Fruit fly (Drosophila melanogaster): Measurements from ENCODE around the gene CG3225.

The CG3225 gene

DNA sequence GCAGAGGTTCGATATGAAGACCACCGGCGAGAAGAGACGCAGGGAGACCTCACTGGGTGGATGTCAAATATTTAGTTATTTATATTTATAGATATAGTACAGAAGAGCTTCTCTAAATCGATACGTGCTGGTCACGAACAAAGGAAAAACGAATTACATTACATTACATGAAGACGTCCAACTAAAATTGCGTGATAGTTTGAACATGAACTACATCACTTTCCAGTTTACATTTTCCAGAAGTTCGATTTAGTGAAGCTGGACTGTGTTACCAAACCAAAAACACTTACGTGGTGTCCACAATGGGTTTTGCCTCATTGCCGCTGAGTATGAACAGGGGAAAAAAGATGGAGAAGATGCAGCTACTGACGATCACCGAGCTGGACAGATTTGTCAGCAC lies 18.1 kb upstream of the CG3225 start:
- TF ChIP-seq usp (GFP tag; optimal IDR thresholded peaks at IDR 0.05) (no peak), EcR (GFP tag; optimal IDR thresholded peaks at IDR 0.05) (no peak), CG8478 (optimal IDR thresholded peaks at IDR 0.05) (no peak), Dll (optimal IDR thresholded peaks at IDR 0.05) (no peak), psq (optimal IDR thresholded peaks at IDR 0.05) (no peak), pan (optimal IDR thresholded peaks at IDR 0.05) (no peak)

DNA sequence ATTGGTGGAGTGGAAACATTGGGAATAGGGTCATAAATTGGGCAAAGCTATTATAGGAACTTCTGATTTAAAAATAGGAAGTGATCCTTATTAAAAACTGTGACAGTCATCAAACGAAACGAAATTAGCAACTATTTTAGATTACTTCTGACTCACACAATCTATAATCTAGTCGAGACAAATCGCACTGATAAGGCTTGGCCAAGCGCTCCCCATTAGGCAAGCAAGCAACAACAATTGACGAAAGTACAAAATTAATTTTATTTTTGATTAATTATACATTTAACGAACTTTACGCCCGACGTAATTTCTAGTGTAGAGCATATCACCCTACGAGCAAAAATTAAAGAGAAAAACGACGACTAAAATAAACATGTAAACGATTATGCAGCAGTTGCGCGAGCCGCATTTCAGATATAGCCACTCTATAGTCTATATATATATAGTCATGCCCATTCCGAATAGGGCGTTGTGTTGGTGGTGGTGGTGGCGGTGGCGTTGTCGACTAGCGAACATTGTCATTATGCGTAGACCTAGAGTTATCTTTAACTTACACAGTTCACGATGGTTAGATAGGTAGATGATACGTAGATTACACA lies 17.1 kb upstream of the CG3225 start, which contains the start of gene Ir25a:
Gene Ir25a, minus strand, starts transcription at position 210 of the 599 bp plus-strand sequence.
- TF ChIP-seq psq (optimal IDR thresholded peaks at IDR 0.05) = no peak
- no peak for TF ChIP-seq CG8478 (optimal IDR thresholded peaks at IDR 0.05)
- no peak for TF ChIP-seq EcR (GFP tag; optimal IDR thresholded peaks at IDR 0.05)
- no peak for TF ChIP-seq pan (optimal IDR thresholded peaks at IDR 0.05)
- TF ChIP-seq usp (GFP tag; optimal IDR thresholded peaks at IDR 0.05) = no peak

DNA sequence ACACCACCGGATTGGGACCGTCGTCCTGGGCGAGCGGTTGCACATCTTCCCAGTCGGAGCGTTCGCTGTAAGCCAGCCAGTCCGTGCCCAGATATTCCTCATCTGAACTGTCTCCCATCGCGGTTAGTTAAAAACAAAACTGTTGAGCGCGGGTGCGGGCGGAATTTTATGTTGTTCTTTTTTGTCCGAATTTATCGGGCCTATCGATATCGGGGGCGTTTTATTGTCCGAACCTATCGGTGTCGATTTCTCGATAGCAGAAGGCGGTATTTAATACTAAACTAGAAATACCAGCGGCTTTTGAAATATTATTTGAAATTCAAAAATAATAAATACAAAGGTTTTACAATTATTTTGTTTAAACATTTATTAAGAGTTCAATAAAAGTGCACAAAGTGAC lies 12.4 kb upstream of the CG3225 start, which contains the start of gene Fnta:
Gene Fnta, minus strand, starts transcription at position 204 of the 400 bp plus-strand sequence.
- TF ChIP-seq EcR (GFP tag; optimal IDR thresholded peaks at IDR 0.05) = no peak
- TF ChIP-seq pan (optimal IDR thresholded peaks at IDR 0.05) = no peak

DNA sequence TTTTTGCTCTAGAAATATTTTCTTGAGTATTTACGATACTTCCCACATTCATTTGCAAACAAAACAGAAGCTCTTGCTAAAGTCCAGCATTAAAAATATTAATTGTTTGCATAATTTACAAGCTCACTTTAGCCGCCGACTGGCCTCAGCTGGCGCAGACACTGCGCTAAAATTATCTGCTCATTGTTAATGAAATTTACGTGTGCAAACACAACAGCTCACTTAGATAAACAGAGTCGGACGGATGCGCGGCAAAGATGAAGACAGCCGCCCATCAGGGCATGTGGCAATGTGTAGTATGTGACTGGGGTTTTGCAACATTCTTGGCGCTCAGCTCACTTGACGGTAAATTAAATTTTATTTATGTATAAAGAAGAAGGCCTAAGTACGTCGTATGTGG lies 11.0 kb upstream of the CG3225 start:
- no peak for TF ChIP-seq usp (GFP tag; optimal IDR thresholded peaks at IDR 0.05)
- TF ChIP-seq EcR (GFP tag; optimal IDR thresholded peaks at IDR 0.05) = no peak
- no peak for TF ChIP-seq psq (optimal IDR thresholded peaks at IDR 0.05)
- TF ChIP-seq CG8478 (optimal IDR thresholded peaks at IDR 0.05) = no peak
- no peak for TF ChIP-seq Dll (optimal IDR thresholded peaks at IDR 0.05)
- TF ChIP-seq pan (optimal IDR thresholded peaks at IDR 0.05) = no peak

DNA sequence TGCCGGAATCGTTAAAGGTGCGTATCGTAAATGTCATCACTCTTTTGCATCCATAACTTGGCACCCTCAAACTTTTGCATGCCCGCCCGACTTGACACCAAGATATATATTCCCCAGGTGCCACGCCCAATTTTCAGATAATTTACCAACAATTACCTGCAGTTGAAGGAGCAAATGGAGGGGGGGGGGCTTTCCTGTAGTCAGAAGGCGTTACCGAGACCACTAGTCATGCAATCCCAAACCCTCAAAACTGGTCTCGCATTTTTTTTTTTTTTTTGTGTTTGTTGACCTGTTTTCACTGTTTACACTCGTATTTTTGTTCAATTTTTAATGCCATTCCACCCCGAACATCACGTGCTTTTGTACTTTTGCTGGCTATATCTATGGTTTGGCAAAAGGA lies 7.7 kb upstream of the CG3225 start:
- TF ChIP-seq pan (optimal IDR thresholded peaks at IDR 0.05) (no peak), CG8478 (optimal IDR thresholded peaks at IDR 0.05) (no peak)

DNA sequence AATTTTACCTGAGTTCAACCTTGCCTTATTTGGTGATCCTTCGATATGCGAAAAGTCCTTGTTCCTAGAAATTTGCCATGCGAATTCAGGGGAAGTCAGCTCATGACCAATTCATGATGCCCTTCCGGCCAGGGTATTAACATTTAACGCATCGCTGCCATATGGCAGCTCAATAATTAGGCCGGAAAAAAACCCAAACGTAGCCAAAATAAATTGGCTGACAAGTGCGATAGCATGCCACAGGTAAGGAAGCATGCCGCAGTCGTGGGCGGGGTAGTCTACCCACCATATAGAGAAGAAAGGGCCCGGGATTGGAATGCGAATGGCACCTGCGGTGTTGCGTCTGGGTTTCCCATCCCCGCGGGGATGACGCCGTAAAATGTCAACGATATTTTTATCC lies 5.8 kb upstream of the CG3225 start:
- no peak for TF ChIP-seq Dll (optimal IDR thresholded peaks at IDR 0.05)

DNA sequence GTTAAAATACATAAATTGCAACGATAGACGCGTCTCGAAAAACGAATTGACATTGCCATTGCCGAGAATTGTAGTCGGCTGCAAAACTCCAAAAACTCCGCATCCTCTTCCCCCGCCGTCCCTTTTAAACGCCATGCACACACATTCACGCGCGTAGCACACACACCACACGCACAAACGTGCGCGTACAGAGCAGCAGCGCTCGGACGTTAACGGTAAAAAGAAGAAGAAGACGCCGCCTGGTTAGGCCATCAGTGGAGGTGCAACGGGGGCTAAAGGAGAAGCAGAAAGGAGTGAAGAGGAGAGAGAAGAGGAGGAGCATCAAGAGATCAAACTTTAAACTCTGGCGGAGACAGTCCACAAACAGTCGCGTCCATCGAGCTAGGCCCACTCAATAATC lies 4.2 kb upstream of the CG3225 start:
- TF ChIP-seq Dll (optimal IDR thresholded peaks at IDR 0.05) (no peak), pan (optimal IDR thresholded peaks at IDR 0.05) (no peak), psq (optimal IDR thresholded peaks at IDR 0.05) (no peak), EcR (GFP tag; optimal IDR thresholded peaks at IDR 0.05) (no peak), CG8478 (optimal IDR thresholded peaks at IDR 0.05) (no peak), usp (GFP tag; optimal IDR thresholded peaks at IDR 0.05) (no peak)

DNA sequence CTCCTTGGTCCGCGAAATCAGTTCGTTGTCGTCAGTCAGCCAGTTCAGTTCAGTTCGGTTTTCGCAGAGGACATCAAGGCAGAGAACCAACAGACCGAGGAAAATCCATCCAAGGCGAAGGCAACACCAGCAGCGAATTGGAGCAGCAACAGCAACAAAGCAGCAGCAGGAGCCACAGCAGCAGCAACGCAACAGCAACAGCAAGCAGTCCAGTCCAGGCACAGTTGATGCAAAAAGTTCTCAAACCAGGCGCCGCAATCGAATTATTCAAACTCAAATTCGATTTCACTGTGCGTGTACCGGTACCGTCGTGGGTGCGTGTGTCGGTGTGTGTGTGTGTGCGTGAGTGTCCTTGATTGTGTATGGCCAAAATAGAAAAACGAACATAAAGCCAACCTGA lies 3.7 kb upstream of the CG3225 start, which contains the start of gene CG15628:
Gene CG15628, plus strand, starts transcription at position 18 of the 400 bp plus-strand sequence.
- no peak for TF ChIP-seq usp (GFP tag; optimal IDR thresholded peaks at IDR 0.05)
- no peak for TF ChIP-seq psq (optimal IDR thresholded peaks at IDR 0.05)
- TF ChIP-seq pan (optimal IDR thresholded peaks at IDR 0.05) = no peak
- no peak for TF ChIP-seq Dll (optimal IDR thresholded peaks at IDR 0.05)
- no peak for TF ChIP-seq EcR (GFP tag; optimal IDR thresholded peaks at IDR 0.05)
- TF ChIP-seq CG8478 (optimal IDR thresholded peaks at IDR 0.05) = no peak

DNA sequence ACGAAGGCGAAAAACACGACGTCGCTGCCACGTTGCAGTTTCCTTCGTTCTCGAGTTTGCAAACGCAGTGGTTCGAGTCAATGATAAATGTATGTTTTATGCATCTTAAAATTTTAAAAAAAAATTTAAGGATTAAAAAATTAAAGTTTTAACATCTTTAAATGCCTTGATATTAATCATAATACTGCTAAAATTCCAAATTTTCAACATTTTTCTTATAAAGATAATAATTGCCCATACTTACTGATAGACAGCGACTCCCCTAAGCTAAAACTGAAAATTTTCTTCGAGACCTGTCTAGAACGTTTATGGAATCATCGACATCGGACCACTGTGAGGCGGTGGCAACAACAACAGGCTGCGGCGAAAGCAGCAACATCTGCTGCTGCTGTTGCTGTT lies 3.3 kb upstream of the CG3225 start:
- TF ChIP-seq CG8478 (optimal IDR thresholded peaks at IDR 0.05) (no peak), EcR (GFP tag; optimal IDR thresholded peaks at IDR 0.05) (no peak), pan (optimal IDR thresholded peaks at IDR 0.05) (no peak), usp (GFP tag; optimal IDR thresholded peaks at IDR 0.05) (no peak), psq (optimal IDR thresholded peaks at IDR 0.05) (no peak)

DNA sequence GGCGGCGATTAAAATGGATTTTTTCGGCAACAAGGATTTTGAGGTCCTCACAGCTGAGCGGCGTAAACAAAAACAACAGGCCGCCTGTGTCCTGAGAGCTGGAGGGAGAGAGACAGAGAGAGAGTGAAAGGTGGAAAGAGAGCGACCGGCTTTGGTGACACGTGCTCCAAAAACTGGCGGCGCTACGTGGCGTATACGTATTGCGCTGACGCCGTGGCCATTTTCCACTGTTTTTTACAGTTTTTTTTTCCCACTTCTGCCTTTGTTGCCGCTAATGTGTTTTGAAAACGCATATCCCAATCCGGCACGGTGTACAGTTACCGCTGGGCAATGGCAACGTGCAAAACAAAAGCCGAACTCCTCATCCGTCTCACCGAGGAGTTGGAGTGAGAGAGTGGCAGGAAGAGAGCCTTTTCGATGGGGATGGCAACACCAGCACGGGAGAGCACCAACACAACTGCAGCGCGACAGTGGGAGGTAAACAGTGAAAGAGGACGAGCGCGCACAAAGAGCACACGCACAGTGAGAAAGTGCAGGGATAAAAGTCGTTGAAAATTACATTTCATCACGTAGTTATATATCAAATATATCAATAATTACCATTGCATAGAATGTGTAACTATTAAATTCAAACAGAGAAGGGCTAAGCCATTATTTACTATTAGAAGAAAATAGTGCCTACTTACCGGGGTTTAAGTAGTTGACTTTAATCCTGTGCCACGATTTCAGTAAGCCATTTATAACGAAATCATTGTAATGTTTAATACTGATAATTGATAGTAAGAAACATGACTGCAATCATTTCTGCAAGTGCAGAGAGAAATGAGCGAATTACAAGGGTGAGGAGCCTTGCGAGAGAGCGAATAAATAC lies 2.6 kb upstream of the CG3225 start:
- TF ChIP-seq usp (GFP tag; optimal IDR thresholded peaks at IDR 0.05) = no peak
- peak; percentile 18 for TF ChIP-seq Dll (optimal IDR thresholded peaks at IDR 0.05)
- TF ChIP-seq EcR (GFP tag; optimal IDR thresholded peaks at IDR 0.05) = no peak
- no peak for TF ChIP-seq pan (optimal IDR thresholded peaks at IDR 0.05)
- TF ChIP-seq psq (optimal IDR thresholded peaks at IDR 0.05) = no peak
- TF ChIP-seq CG8478 (optimal IDR thresholded peaks at IDR 0.05) = no peak

DNA sequence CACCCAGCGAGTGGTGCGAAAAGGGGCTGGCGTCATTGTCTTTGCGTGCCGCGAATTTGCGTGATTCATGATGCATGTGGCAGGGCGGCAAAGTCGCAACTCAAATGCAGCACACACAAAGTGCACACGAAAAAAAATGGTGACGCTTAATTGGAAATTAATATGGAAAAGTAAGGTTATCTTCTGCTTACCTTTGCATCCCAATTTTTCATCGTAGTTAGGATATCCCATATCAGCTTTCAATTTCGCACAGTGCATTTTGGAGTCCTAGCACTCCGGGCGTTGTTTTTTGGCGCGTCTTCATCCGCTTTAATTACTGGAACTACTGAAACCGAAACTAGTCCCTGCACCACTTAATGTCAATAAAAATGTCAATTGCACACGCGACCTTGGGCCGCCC lies 1.9 kb upstream of the CG3225 start:
- TF ChIP-seq psq (optimal IDR thresholded peaks at IDR 0.05) (no peak), usp (GFP tag; optimal IDR thresholded peaks at IDR 0.05) (no peak), CG8478 (optimal IDR thresholded peaks at IDR 0.05) (no peak), pan (optimal IDR thresholded peaks at IDR 0.05) (no peak), Dll (optimal IDR thresholded peaks at IDR 0.05) (no peak), EcR (GFP tag; optimal IDR thresholded peaks at IDR 0.05) (no peak)

DNA sequence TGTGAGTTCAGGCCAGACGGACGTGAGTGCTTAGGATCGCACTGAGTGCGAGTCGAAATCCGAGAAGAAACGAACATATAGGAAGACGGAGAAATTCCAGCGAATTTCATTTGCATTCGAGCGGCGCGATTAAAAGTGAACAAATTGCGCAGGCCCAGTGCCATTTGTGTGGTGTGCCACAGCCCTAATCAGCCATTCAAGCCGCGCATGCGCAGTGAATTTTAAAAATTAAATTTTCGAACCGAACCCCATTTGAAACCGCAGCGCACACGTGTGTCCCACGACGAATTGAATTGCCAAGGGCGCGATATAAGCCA lies 5.1 kb downstream of the CG3225 start:
- TF ChIP-seq usp (GFP tag; optimal IDR thresholded peaks at IDR 0.05) (no peak), Dll (optimal IDR thresholded peaks at IDR 0.05) (no peak), CG8478 (optimal IDR thresholded peaks at IDR 0.05) (no peak), pan (optimal IDR thresholded peaks at IDR 0.05) (no peak), EcR (GFP tag; optimal IDR thresholded peaks at IDR 0.05) (no peak), psq (optimal IDR thresholded peaks at IDR 0.05) (no peak)
